Worm (Caenorhabditis elegans) whole organism, L1 larva: Measurements from ENCODE around the gene nud-1.

ENCODE experiments used
- C04F5.9 ChIP-seq: sonication (generic microtip); optimal IDR thresholded peaks from 2 replicates; lab custom pipeline; 2016; ENCODE audit warnings: missing genetic modification characterization, missing compliant biosample characterization
- C34B4.2 ChIP-seq: sonication (generic microtip); optimal IDR thresholded peaks from 2 replicates; lab custom pipeline; 2017; ENCODE audit warnings: mild to moderate bottlenecking, missing genetic modification characterization, missing compliant biosample characterization
- F16B12.6 ChIP-seq: fragments of 150-350 bp; optimal IDR thresholded peaks from 2 replicates; lab custom pipeline; 2014; ENCODE audit warnings: missing biosample characterization, missing genetic modification characterization
- Y116A8C.19 ChIP-seq: sonication (generic microtip); optimal IDR thresholded peaks from 2 replicates; lab custom pipeline; 2016; ENCODE audit warnings: missing compliant biosample characterization, missing genetic modification characterization, borderline replicate concordance
- aha-1 ChIP-seq: fragments of 150-350 bp; optimal IDR thresholded peaks from 2 replicates; lab custom pipeline; 2014; ENCODE audit warnings: missing biosample characterization, missing genetic modification characterization
- blmp-1 ChIP-seq: fragments of 150-350 bp; optimal IDR thresholded peaks from 2 replicates; lab custom pipeline; 2014; ENCODE audit warnings: missing biosample characterization, missing genetic modification characterization
- ceh-88 ChIP-seq: fragments of 200-800 bp; sonication (Bioruptor generic); IDR thresholded peaks from 2 replicates; pipeline ENCODE4 v1.3.6; 2022; ENCODE audit warnings: missing genetic modification characterization, missing compliant biosample characterization
- ces-1 ChIP-seq: fragments of 150-350 bp; optimal IDR thresholded peaks from 2 replicates; lab custom pipeline; 2014; ENCODE audit warnings: missing biosample characterization, missing genetic modification reagents, missing genetic modification characterization
- dsc-1 ChIP-seq: sonication (generic microtip); optimal IDR thresholded peaks from 2 replicates; lab custom pipeline; 2016; ENCODE audit warnings: mild to moderate bottlenecking, missing genetic modification characterization, missing compliant biosample characterization
- efl-1 ChIP-seq, 4 experiments: fragments of 150-350 bp; optimal IDR thresholded peaks in 3 of 4; peaks in 1 of 4; 1 replicate in 1 of 4; 2 replicates in 3 of 4; lab custom pipeline; 2014; ENCODE audit warnings: missing biosample characterization in 2 of 4, missing genetic modification characterization in 2 of 4, missing genetic modification reagents in 2 of 4
- efl-3 ChIP-seq: fragments of 200-800 bp; sonication (Bioruptor generic); optimal IDR thresholded peaks from 2 replicates; lab custom pipeline; 2018; ENCODE audit warnings: mild to moderate bottlenecking, missing genetic modification characterization, missing compliant biosample characterization
- egl-27 ChIP-seq, 2 experiments: fragments of 150-350 bp in 1 of 2; sonication (generic microtip); optimal IDR thresholded peaks; 3 replicates each; lab custom pipeline; 2017 to 2018; ENCODE audit warnings: missing biosample characterization in 2 of 2, missing genetic modification characterization in 2 of 2, missing genetic modification reagents in 2 of 2
- elt-2 ChIP-seq: sonication (generic microtip); optimal IDR thresholded peaks from 2 replicates; lab custom pipeline; 2016; ENCODE audit warnings: missing genetic modification characterization, mild to moderate bottlenecking, inconsistent platforms, missing compliant biosample characterization, missing genetic modification reagents
- elt-3 ChIP-seq, 6 experiments: fragments of 150-350 bp in 1 of 6; sonication (generic microtip); optimal IDR thresholded peaks; 2 replicates each; lab custom pipeline; 2017 to 2018; ENCODE audit warnings: missing biosample characterization in 6 of 6, missing genetic modification characterization in 6 of 6, inconsistent platforms in 1 of 6
- ets-5 ChIP-seq: fragments of 200-800 bp; sonication (Bioruptor generic); IDR thresholded peaks from 2 replicates; pipeline ENCODE4 v1.3.6; 2022; ENCODE audit warnings: missing genetic modification characterization, missing compliant biosample characterization
- fkh-8 ChIP-seq: sonication (generic microtip); optimal IDR thresholded peaks from 2 replicates; lab custom pipeline; 2016; ENCODE audit warnings: mild to moderate bottlenecking, missing genetic modification characterization, missing compliant biosample characterization
- fos-1 ChIP-seq: fragments of 150-350 bp; optimal IDR thresholded peaks from 2 replicates; lab custom pipeline; 2014; ENCODE audit warnings: missing biosample characterization, missing genetic modification characterization
- hlh-4 ChIP-seq: sonication (generic microtip); optimal IDR thresholded peaks from 2 replicates; lab custom pipeline; 2016; ENCODE audit warnings: mild to moderate bottlenecking, missing genetic modification characterization, missing compliant biosample characterization
- lin-13 ChIP-seq: fragments of 150-350 bp; optimal IDR thresholded peaks from 2 replicates; lab custom pipeline; 2014; ENCODE audit warnings: missing biosample characterization, missing genetic modification reagents, missing genetic modification characterization
- lin-14 ChIP-seq: fragments of 200-800 bp; sonication (Bioruptor generic); optimal IDR thresholded peaks from 2 replicates; lab custom pipeline; 2018; ENCODE audit warnings: mild to moderate bottlenecking, missing genetic modification characterization, moderate library complexity, missing compliant biosample characterization
- lin-35 ChIP-seq, 2 experiments: fragments of 150-350 bp; optimal IDR thresholded peaks; 2 replicates each; lab custom pipeline; 2014; ENCODE audit warnings: missing biosample characterization in 2 of 2, missing genetic modification characterization in 2 of 2, missing genetic modification reagents in 2 of 2
- lsy-2 ChIP-seq, 2 experiments: fragments of 150-350 bp; optimal IDR thresholded peaks; 2 replicates each; lab custom pipeline; 2014; ENCODE audit warnings: missing biosample characterization in 2 of 2, missing genetic modification characterization in 2 of 2
- mdl-1 ChIP-seq, 2 experiments: fragments of 150-350 bp; optimal IDR thresholded peaks; 2 replicates each; lab custom pipeline; 2014 to 2017; ENCODE audit warnings: missing biosample characterization in 2 of 2, missing genetic modification characterization in 2 of 2, inconsistent platforms in 1 of 2
- nhr-20 ChIP-seq: sonication (generic microtip); optimal IDR thresholded peaks from 2 replicates; lab custom pipeline; 2016; ENCODE audit warnings: mild to moderate bottlenecking, missing genetic modification characterization, missing compliant biosample characterization
- nhr-47 ChIP-seq: sonication (generic microtip); optimal IDR thresholded peaks from 2 replicates; lab custom pipeline; 2016; ENCODE audit warnings: mild to moderate bottlenecking, missing genetic modification characterization, moderate library complexity, missing compliant biosample characterization
- nhr-71 ChIP-seq: sonication (generic microtip); optimal IDR thresholded peaks from 2 replicates; lab custom pipeline; 2016; ENCODE audit warnings: mild to moderate bottlenecking, missing genetic modification characterization, moderate library complexity, missing compliant biosample characterization
- nhr-76 ChIP-seq: sonication (generic microtip); optimal IDR thresholded peaks from 2 replicates; lab custom pipeline; 2017; ENCODE audit warnings: missing biosample characterization, missing genetic modification characterization
- nhr-77 ChIP-seq: fragments of 150-350 bp; optimal IDR thresholded peaks from 2 replicates; lab custom pipeline; 2014; ENCODE audit warnings: missing biosample characterization, missing genetic modification characterization
- nhr-84 ChIP-seq: sonication (generic microtip); optimal IDR thresholded peaks from 2 replicates; lab custom pipeline; 2017; ENCODE audit warnings: missing biosample characterization, missing genetic modification characterization
- nhr-85 ChIP-seq: sonication (generic microtip); peaks from one replicate; lab custom pipeline; 2016; ENCODE audit warnings: missing genetic modification characterization, inconsistent platforms, missing compliant biosample characterization
- nhr-90 ChIP-seq: sonication (generic microtip); optimal IDR thresholded peaks from 2 replicates; lab custom pipeline; 2016; ENCODE audit warnings: mild to moderate bottlenecking, missing genetic modification characterization, missing compliant biosample characterization; ENCODE audit not compliant: poor library complexity
- skn-1 ChIP-seq: fragments of 150-350 bp; optimal IDR thresholded peaks from 2 replicates; lab custom pipeline; 2014; ENCODE audit warnings: missing biosample characterization, missing genetic modification characterization
- snu-23 ChIP-seq: sonication (generic microtip); optimal IDR thresholded peaks from 2 replicates; lab custom pipeline; 2016; ENCODE audit warnings: missing genetic modification characterization, missing compliant biosample characterization
- sup-37 ChIP-seq: fragments of 200-800 bp; sonication (Bioruptor generic); optimal IDR thresholded peaks from 2 replicates; lab custom pipeline; 2018; ENCODE audit warnings: mild to moderate bottlenecking, missing genetic modification characterization, missing compliant biosample characterization
- swsn-7 ChIP-seq: sonication (generic microtip); optimal IDR thresholded peaks from 2 replicates; lab custom pipeline; 2016; ENCODE audit warnings: missing genetic modification characterization, missing compliant biosample characterization
- tlp-1 ChIP-seq: fragments of 150-350 bp; optimal IDR thresholded peaks from 2 replicates; lab custom pipeline; 2014; ENCODE audit warnings: missing biosample characterization, missing genetic modification characterization
- unc-30 ChIP-seq: sonication (generic microtip); optimal IDR thresholded peaks from 2 replicates; lab custom pipeline; 2017; ENCODE audit warnings: missing biosample characterization, missing genetic modification characterization
- unc-62 ChIP-seq: fragments of 150-350 bp; optimal IDR thresholded peaks from 2 replicates; lab custom pipeline; 2014; ENCODE audit warnings: missing biosample characterization, missing genetic modification reagents, missing genetic modification characterization
- unc-86 ChIP-seq: sonication (generic microtip); optimal IDR thresholded peaks from 2 replicates; lab custom pipeline; 2016; ENCODE audit warnings: missing genetic modification characterization, missing compliant biosample characterization
- zip-4 ChIP-seq: fragments of 200-800 bp; sonication (Bioruptor generic); optimal IDR thresholded peaks from 2 replicates; lab custom pipeline; 2018; ENCODE audit warnings: mild to moderate bottlenecking, missing genetic modification characterization, moderate library complexity, missing compliant biosample characterization
- ztf-11 ChIP-seq, 2 experiments: sonication (generic microtip); optimal IDR thresholded peaks; 2 replicates each; lab custom pipeline; 2016 to 2017; ENCODE audit warnings: missing genetic modification characterization in 2 of 2, missing biosample characterization in 1 of 2, missing compliant biosample characterization in 1 of 2
- ztf-4 ChIP-seq: fragments of 150-350 bp; optimal IDR thresholded peaks from 2 replicates; lab custom pipeline; 2014; ENCODE audit warnings: missing biosample characterization, missing genetic modification characterization

Gene nud-1

ce11 chrIII:13343562-13344139 is 2.3 kb downstream of the nud-1 start:
- TF ChIP-seq efl-1 (optimal IDR thresholded peaks at IDR 0.05; lab: Kevin White, UChicago) (no peak), efl-1 (GFP tag; optimal IDR thresholded peaks at IDR 0.05 in 1 of 2; lab: Kevin White, UChicago) (peak in 1 of 2 experiments; percentile 58), egl-27 (tag; optimal IDR thresholded peaks at IDR 0.05; lab: Kevin White, UChicago) (no peak), mdl-1 (tag; optimal IDR thresholded peaks at IDR 0.05; lab: Kevin White, UChicago) (no peak), fos-1 (tag; lab: Kevin White, UChicago) (no peak)

ce11 chrIII:13344538-13345136 is 3.3 kb downstream of the nud-1 start, which contains the start of gene acaa-2:
acaa-2 (plus strand) TSS chrIII:13344937.
- TF ChIP-seq nhr-20 = peak; percentile 46
- TF ChIP-seq lsy-2 (tag; optimal IDR thresholded peaks at IDR 0.05; lab: Kevin White, UChicago) = peak in 1 of 2 experiments; percentile 14
- TF ChIP-seq unc-62 = no peak
- TF ChIP-seq snu-23 (GFP tag; lab: Kevin White, UChicago) = peak; percentile 54
- no peak for TF ChIP-seq ets-5 (GFP tag; lab: Robert Waterston, UW)
- peak; percentile 42 for TF ChIP-seq nhr-71
- no peak for TF ChIP-seq tlp-1
- no peak for TF ChIP-seq ces-1 (GFP tag; lab: Kevin White, UChicago)
- TF ChIP-seq blmp-1 = peak; percentile 52
- peak; percentile 26 for TF ChIP-seq nhr-90 (tag; lab: Kevin White, UChicago)
- no peak for TF ChIP-seq lin-13
- TF ChIP-seq fkh-8 (tag; lab: Kevin White, UChicago) = no peak
- TF ChIP-seq skn-1 (tag; lab: Kevin White, UChicago) = peak; percentile 81
- peak; percentile 51 for TF ChIP-seq nhr-85 (tag; lab: Kevin White, UChicago)
- TF ChIP-seq aha-1 (tag; lab: Kevin White, UChicago) = no peak
- TF ChIP-seq zip-4 (GFP tag; lab: Kevin White, UChicago) = no peak
- peak in 1 of 2 experiments; percentile 33 for TF ChIP-seq lin-35 (GFP tag; optimal IDR thresholded peaks at IDR 0.05; lab: Kevin White, UChicago)
- no peak for TF ChIP-seq elt-2 (tag; lab: Kevin White, UChicago)
- peak in 1 of 6 experiments; percentile 17 for TF ChIP-seq elt-3 (tag; optimal IDR thresholded peaks at IDR 0.05; lab: Kevin White, UChicago)
- peak; percentile 44 for TF ChIP-seq lin-14 (GFP tag; lab: Kevin White, UChicago)
- TF ChIP-seq, all 84 proteins: peak for 11

DNA sequence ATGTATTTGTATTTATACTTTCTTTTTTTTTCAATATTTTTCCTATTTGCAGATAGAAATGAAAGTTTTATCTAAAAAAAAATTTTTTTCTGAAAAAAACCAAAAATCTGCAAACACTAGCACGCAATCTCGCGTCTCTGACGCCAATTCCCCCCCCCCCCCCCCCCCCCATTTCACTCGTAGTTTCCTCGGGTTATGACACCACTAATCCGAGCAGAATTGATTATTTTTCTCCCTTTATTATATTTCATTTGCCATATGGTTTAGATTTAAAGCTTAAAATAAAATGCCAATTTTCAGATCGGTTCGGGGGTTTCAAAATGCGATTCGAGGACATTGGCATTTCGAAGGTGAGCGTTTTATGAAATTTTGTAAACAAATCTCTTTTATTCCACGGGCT is 5.5 kb downstream of the nud-1 start, which contains the start of gene mtm-6:
mtm-6 (plus strand) TSS at position 301 of the 400 bp plus-strand sequence.
- peak in 1 of 2 experiments; percentile 23 for TF ChIP-seq lsy-2 (tag; optimal IDR thresholded peaks at IDR 0.05; lab: Kevin White, UChicago)
- TF ChIP-seq F16B12.6 = peak; percentile 70
- no peak for TF ChIP-seq dsc-1 (tag; lab: Kevin White, UChicago)

- TF ChIP-seq nhr-76 (tag; lab: Kevin White, UChicago) (no peak), tlp-1 (no peak), hlh-4 (tag; lab: Kevin White, UChicago) (no peak), C34B4.2 (tag; lab: Kevin White, UChicago) (no peak), C04F5.9 (tag; lab: Kevin White, UChicago) (no peak), ceh-88 (no peak), efl-1 (optimal IDR thresholded peaks at IDR 0.05; lab: Kevin White, UChicago) (peak in 1 of 2 experiments; percentile 3), efl-1 (GFP tag; optimal IDR thresholded peaks at IDR 0.05 in 1 of 2; lab: Kevin White, UChicago) (no peak), elt-3 (tag; optimal IDR thresholded peaks at IDR 0.05; lab: Kevin White, UChicago) (no peak), unc-86 (no peak), unc-62 (no peak), nhr-84 (tag; lab: Kevin White, UChicago) (no peak), nhr-77 (tag; lab: Kevin White, UChicago) (no peak), sup-37 (GFP tag; lab: Kevin White, UChicago) (no peak), F16B12.6 (no peak), nhr-71 (peak; percentile 33), nhr-20 (no peak), mdl-1 (tag; optimal IDR thresholded peaks at IDR 0.05; lab: Kevin White, UChicago) (no peak), skn-1 (tag; lab: Kevin White, UChicago) (no peak), lsy-2 (tag; optimal IDR thresholded peaks at IDR 0.05; lab: Kevin White, UChicago) (peak in 1 of 2 experiments; percentile 18), efl-3 (GFP tag; lab: Kevin White, UChicago) (no peak), ztf-4 (tag; lab: Kevin White, UChicago) (no peak), swsn-7 (peak; percentile 0), ztf-11 (tag; optimal IDR thresholded peaks at IDR 0.05; lab: Kevin White, UChicago) (no peak), nhr-47 (tag; lab: Kevin White, UChicago) (peak; percentile 11), Y116A8C.19 (no peak), nhr-90 (tag; lab: Kevin White, UChicago) (no peak), lin-14 (GFP tag; lab: Kevin White, UChicago) (peak; percentile 77), unc-30 (tag; lab: Kevin White, UChicago) (no peak)
Observed at ce11 chrIII:13347782-13348327, 6.5 kb downstream of the nud-1 start.
